Worm (Caenorhabditis elegans): ENCODE results near the gene irld-66.

irld-66 gene

DNA sequence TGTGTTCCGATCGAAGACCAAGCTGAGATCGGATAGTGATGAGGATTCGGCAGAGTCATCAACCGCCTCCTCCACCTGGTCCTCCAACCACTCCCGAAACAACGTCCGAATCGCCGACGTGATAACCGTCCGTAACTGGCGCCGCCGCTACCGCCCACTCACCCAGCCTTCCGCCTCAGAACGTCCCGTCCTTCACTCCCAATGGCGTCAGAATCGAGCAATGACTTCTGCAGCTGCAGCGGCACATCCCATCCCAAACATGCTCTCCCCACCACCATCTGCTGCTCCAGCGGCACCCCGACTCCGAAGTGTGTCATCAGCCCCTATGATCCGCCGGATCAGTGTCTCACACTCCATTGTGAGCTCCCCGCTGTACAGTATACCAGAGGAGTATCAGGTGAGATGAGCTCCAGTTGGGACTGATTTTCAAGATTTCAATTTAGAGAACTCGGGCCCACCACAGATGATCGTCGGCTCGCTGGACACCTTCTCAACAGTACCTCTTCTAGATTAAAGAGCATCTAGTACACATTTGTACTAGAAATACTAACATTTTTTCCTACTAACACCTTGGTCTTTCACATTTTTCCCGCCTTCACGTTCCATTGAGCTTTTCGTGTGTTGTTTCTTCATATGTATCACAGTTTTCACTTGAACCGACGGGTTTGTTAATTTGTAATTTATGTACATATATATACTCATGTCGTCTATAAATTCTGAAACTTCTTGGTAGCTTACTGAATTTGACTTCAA, 14.7 kb downstream of the irld-66 start:
- TF ChIP-seq ham-2 (GFP tag; optimal IDR thresholded peaks at IDR 0.05) (no peak), mep-1 (tag; optimal IDR thresholded peaks at IDR 0.05) (no peak), ztf-11 (tag; optimal IDR thresholded peaks at IDR 0.05) (no peak), drap-1 (GFP tag; optimal IDR thresholded peaks at IDR 0.05) (no peak), sem-2 (GFP tag; optimal IDR thresholded peaks at IDR 0.05) (no peak), lsy-2 (tag; optimal IDR thresholded peaks at IDR 0.05) (no peak), ceh-83 (GFP tag; optimal IDR thresholded peaks at IDR 0.05) (no peak)

DNA sequence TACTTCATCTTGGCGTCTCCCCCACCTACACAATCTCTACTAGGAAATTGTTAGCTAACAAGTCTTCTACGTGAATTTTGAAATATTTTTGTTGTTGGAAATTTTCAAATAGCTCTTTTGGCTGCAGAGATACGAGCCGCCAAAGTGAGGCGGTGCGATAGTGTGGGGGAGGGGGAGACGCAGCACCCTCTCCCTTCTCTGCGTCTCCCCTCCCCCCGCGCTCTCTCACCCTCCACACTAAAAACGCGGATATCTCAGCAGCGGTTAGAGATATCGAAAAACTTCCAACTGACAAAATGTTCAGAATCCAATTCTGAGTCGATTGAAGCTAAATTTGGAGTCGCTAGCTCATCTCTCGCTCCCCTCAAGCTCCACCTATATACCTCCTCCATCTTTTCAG, 15.6 kb downstream of the irld-66 start:
- no peak for TF ChIP-seq sptf-1 (tag; optimal IDR thresholded peaks at IDR 0.05)
- TF ChIP-seq snpc-4 (tag; optimal IDR thresholded peaks at IDR 0.05): no peak
- no peak for TF ChIP-seq tbx-8 (GFP tag; optimal IDR thresholded peaks at IDR 0.05)

DNA sequence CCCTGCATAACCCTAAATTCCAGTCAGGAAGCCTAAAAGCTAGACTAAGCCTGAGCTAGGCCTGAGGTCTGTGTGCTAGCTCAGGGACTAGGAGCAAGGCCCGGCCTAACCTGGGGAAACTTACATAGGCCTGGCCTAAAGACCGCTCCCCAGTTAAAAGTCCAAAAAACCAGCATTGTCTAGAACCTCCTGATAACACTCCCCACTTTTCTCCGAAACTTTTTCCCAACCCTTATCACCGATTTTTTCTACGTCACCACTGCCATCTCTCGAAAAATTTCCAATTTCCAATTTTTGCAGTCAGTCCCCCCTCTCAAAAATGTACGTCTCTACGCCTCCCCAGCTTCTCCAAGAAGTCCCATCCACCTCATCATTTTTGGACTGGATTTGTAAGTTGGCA, 17.0 kb downstream of the irld-66 start, which contains the start of gene ZK355.2:
TSS of gene ZK355.2 (plus strand) at position 301 of the 400 bp plus-strand sequence.
- no peak for TF ChIP-seq ham-2 (GFP tag; optimal IDR thresholded peaks at IDR 0.05)

DNA sequence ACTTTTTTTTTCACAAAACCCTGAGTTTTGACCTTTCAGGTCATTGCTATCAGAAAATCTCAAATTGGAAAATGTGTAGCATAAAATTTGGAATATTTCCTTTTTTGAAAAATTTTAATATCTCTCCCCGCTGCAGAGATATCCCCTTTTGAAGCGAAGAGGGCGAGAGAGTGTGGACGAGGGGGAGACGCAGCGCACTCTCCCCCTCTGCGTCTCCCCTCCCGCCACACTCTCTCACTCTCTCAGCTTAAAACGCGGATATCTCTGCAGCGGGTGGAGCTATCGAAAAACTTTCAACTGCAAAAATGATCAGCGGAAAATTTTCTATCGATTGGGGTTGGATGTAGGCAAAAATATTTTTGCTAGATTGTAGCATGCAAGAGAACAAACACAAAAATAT, 17.9 kb downstream of the irld-66 start:
- TF ChIP-seq nhr-12 (tag; optimal IDR thresholded peaks at IDR 0.05) (no peak), unc-120 (tag; optimal IDR thresholded peaks at IDR 0.05; ENCODE audit: poor library complexity, severe bottlenecking) (no peak), elt-1 (tag; optimal IDR thresholded peaks at IDR 0.05; ENCODE audit: borderline replicate concordance, insufficient read depth) (no peak), ces-1 (GFP tag; optimal IDR thresholded peaks at IDR 0.05) (no peak), M03D4.4 (tag; optimal IDR thresholded peaks at IDR 0.05) (no peak), tbx-8 (GFP tag; optimal IDR thresholded peaks at IDR 0.05) (no peak), pha-4 (tag; optimal IDR thresholded peaks at IDR 0.05) (no peak), elt-3 (tag; optimal IDR thresholded peaks at IDR 0.05) (no peak), sem-2 (GFP tag; optimal IDR thresholded peaks at IDR 0.05) (no peak), hlh-1 (tag; optimal IDR thresholded peaks at IDR 0.05) (no peak), flh-1 (GFP tag; optimal IDR thresholded peaks at IDR 0.05) (no peak), ceh-43 (GFP tag; optimal IDR thresholded peaks at IDR 0.05) (no peak), ceh-83 (GFP tag; optimal IDR thresholded peaks at IDR 0.05) (no peak), sptf-1 (tag; optimal IDR thresholded peaks at IDR 0.05) (no peak), lin-32 (GFP tag; optimal IDR thresholded peaks at IDR 0.05) (no peak), unc-39 (tag; optimal IDR thresholded peaks at IDR 0.05) (no peak), zip-8 (tag; optimal IDR thresholded peaks at IDR 0.05) (no peak), cnd-1 (tag; optimal IDR thresholded peaks at IDR 0.05) (no peak), nhr-76 (tag; optimal IDR thresholded peaks at IDR 0.05) (no peak), bed-3 (GFP tag; optimal IDR thresholded peaks at IDR 0.05) (no peak)

DNA sequence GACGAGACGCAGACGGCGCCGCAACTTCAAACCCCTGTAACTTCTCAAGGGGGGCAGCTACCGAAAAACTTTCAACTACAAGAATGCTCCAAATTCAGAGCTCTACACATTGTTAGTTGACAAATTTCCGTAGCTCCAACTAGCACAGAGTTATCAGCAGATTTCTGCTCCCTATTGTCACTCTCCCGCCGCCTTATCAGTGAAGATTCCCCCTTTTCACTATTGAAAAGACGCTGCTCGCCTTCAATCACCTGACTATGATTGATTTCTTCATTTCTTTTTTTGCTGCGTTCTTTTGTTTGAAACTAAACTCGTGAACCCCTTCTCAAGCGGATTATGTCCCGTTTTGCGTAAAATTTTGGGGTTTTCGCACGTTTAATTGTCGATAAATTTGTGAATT, 18.3 kb downstream of the irld-66 start:
- TF ChIP-seq ztf-11 (tag; optimal IDR thresholded peaks at IDR 0.05) (no peak), elt-3 (tag; optimal IDR thresholded peaks at IDR 0.05) (no peak), ceh-43 (GFP tag; optimal IDR thresholded peaks at IDR 0.05) (no peak), pha-4 (tag; optimal IDR thresholded peaks at IDR 0.05) (no peak)

DNA sequence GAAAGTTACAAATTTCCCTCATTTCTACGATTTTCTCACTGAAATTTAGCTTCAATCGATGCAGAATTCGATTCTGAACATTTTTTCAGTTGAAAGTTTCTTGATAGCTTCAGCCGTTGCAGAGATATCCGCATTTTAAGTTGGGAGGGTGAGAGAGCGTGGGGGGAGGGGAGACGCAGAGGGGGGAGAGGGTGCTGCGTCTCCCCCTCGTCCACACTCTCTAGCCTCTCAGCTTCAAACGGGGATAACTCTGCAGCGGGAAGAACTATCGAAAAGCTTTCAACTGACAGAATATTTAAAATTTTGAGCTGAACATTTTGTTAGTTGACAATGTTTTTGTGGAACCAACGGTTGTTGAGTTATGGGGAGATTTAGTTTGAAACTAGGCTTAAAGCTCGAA, 18.8 kb downstream of the irld-66 start:
- no peak for TF ChIP-seq nhr-76 (tag; optimal IDR thresholded peaks at IDR 0.05)
- no peak for TF ChIP-seq lin-13 (tag; optimal IDR thresholded peaks at IDR 0.05)
- no peak for TF ChIP-seq pha-4 (tag; optimal IDR thresholded peaks at IDR 0.05)
- no peak for TF ChIP-seq bed-3 (GFP tag; optimal IDR thresholded peaks at IDR 0.05)
- TF ChIP-seq nhr-2 (tag; optimal IDR thresholded peaks at IDR 0.05): no peak
- no peak for TF ChIP-seq ceh-39 (tag; optimal IDR thresholded peaks at IDR 0.05)
- TF ChIP-seq ces-1 (GFP tag; optimal IDR thresholded peaks at IDR 0.05): no peak
- no peak for TF ChIP-seq tbx-8 (GFP tag; optimal IDR thresholded peaks at IDR 0.05)
- TF ChIP-seq nhr-28 (tag; optimal IDR thresholded peaks at IDR 0.05): no peak
- no peak for TF ChIP-seq ceh-43 (GFP tag; optimal IDR thresholded peaks at IDR 0.05)
- no peak for TF ChIP-seq zip-8 (tag; optimal IDR thresholded peaks at IDR 0.05)
- TF ChIP-seq mab-5 (tag; optimal IDR thresholded peaks at IDR 0.05): no peak
- TF ChIP-seq mep-1 (tag; optimal IDR thresholded peaks at IDR 0.05): no peak
- no peak for TF ChIP-seq mls-2 (tag; optimal IDR thresholded peaks at IDR 0.05)
- TF ChIP-seq unc-120 (tag; optimal IDR thresholded peaks at IDR 0.05; ENCODE audit: poor library complexity, severe bottlenecking): no peak
